Fruit fly (Drosophila melanogaster) whole organism, embryonic: ENCODE results near the gene CG11560.

Source experiments
- Atf6 ChIP-seq: fragments of 200-800 bp; sonication (Bioruptor generic); IDR thresholded peaks from 2 replicates; pipeline ENCODE4 v1.3.6; 2022; ENCODE audit warnings: missing biosample characterization, missing genetic modification characterization
- B-H2 ChIP-seq: fragments of 200-800 bp; sonication (Bioruptor generic); optimal IDR thresholded peaks from 2 replicates; lab custom pipeline; 2018; ENCODE audit warnings: missing biosample characterization, mild to moderate bottlenecking, missing genetic modification characterization
- CG10959 ChIP-seq: fragments of 200-800 bp; sonication (Bioruptor generic); IDR thresholded peaks from 2 replicates; pipeline ENCODE4 v1.3.6; 2022; ENCODE audit warnings: missing biosample characterization, missing genetic modification characterization
- CG11504 ChIP-seq: fragments of 200-800 bp; sonication (Bioruptor generic); optimal IDR thresholded peaks from 3 replicates; lab custom pipeline; 2019; ENCODE audit warnings: missing biosample characterization, mild to moderate bottlenecking, missing genetic modification characterization, moderate library complexity
- CG12391 ChIP-seq: fragments of 200-800 bp; sonication (Bioruptor generic); optimal IDR thresholded peaks from 3 replicates; lab custom pipeline; 2018; ENCODE audit warnings: missing biosample characterization, mild to moderate bottlenecking, missing genetic modification characterization, moderate library complexity
- CG13424 ChIP-seq: fragments of 200-800 bp; sonication (Bioruptor generic); optimal IDR thresholded peaks from 2 replicates; lab custom pipeline; 2019; ENCODE audit warnings: missing biosample characterization, mild to moderate bottlenecking, missing genetic modification characterization, moderate library complexity
- CG14014 ChIP-seq: fragments of 200-800 bp; sonication (Bioruptor generic); IDR thresholded peaks from 2 replicates; pipeline ENCODE4 v1.3.6; 2022; ENCODE audit warnings: missing biosample characterization, missing genetic modification characterization
- CG30020 ChIP-seq: fragments of 200-800 bp; optimal IDR thresholded peaks from 2 replicates; lab custom pipeline; 2019; ENCODE audit warnings: missing biosample characterization, mild to moderate bottlenecking, missing genetic modification characterization, moderate library complexity
- CG32532 ChIP-seq: fragments of 200-800 bp; sonication (Bioruptor generic); IDR thresholded peaks from 2 replicates; pipeline ENCODE4 v1.3.6; 2022; ENCODE audit warnings: missing biosample characterization, missing genetic modification characterization
- CG33213 ChIP-seq: fragments of 200-800 bp; sonication (Bioruptor generic); optimal IDR thresholded peaks from 3 replicates; lab custom pipeline; 2016; ENCODE audit warnings: missing biosample characterization, missing genetic modification characterization
- CG34376 ChIP-seq: fragments of 200-800 bp; sonication (Bioruptor generic); optimal IDR thresholded peaks from 2 replicates; lab custom pipeline; 2018; ENCODE audit warnings: missing biosample characterization, mild to moderate bottlenecking, missing genetic modification characterization
- CG3847 ChIP-seq: fragments of 200-800 bp; sonication (Bioruptor generic); IDR thresholded peaks from 2 replicates; pipeline ENCODE4 v1.3.6; 2022; ENCODE audit warnings: missing biosample characterization, missing genetic modification characterization
- CG4730 ChIP-seq: fragments of 200-800 bp; sonication (Bioruptor generic); IDR thresholded peaks from 2 replicates; pipeline ENCODE4 v1.3.6; 2022; ENCODE audit warnings: missing biosample characterization, missing genetic modification characterization
- CG8478 ChIP-seq: fragments of >200 bp; optimal IDR thresholded peaks from 2 replicates; lab custom pipeline; 2018
- CG9437 ChIP-seq: fragments of 200-800 bp; sonication (Bioruptor generic); optimal IDR thresholded peaks from 2 replicates; lab custom pipeline; 2018; ENCODE audit warnings: missing biosample characterization, mild to moderate bottlenecking, missing genetic modification characterization
- Dbx ChIP-seq: fragments of 200-800 bp; sonication (Bioruptor generic); IDR thresholded peaks from 3 replicates; pipeline ENCODE4 v1.3.6; 2022; ENCODE audit warnings: missing biosample characterization, missing genetic modification characterization
- Dek ChIP-seq: fragments of 200-800 bp; sonication (Bioruptor generic); optimal IDR thresholded peaks from 3 replicates; lab custom pipeline; 2019; ENCODE audit warnings: missing biosample characterization, mild to moderate bottlenecking, missing genetic modification characterization, moderate library complexity
- Dip3 ChIP-seq: fragments of 200-800 bp; sonication (Bioruptor generic); optimal IDR thresholded peaks from 3 replicates; lab custom pipeline; 2016; ENCODE audit warnings: missing biosample characterization, missing genetic modification characterization
- Elba2 ChIP-seq: fragments of 200-800 bp; sonication (Bioruptor generic); optimal IDR thresholded peaks from 3 replicates; lab custom pipeline; 2016; ENCODE audit warnings: missing biosample characterization, missing genetic modification characterization
- Ets65A ChIP-seq: fragments of 200-800 bp; sonication (Bioruptor generic); peaks from one replicate; lab custom pipeline; 2016; ENCODE audit warnings: missing biosample characterization, missing genetic modification characterization
- HLH54F ChIP-seq: fragments of 200-800 bp; sonication (Bioruptor generic); optimal IDR thresholded peaks from 3 replicates; lab custom pipeline; 2016; ENCODE audit warnings: missing biosample characterization, missing genetic modification characterization
- HmgZ ChIP-seq: fragments of 200-800 bp; sonication (Bioruptor generic); optimal IDR thresholded peaks from 2 replicates; lab custom pipeline; 2018; ENCODE audit warnings: missing biosample characterization, mild to moderate bottlenecking, missing genetic modification characterization
- Nf-YC ChIP-seq: fragments of 200-800 bp; optimal IDR thresholded peaks from 3 replicates; lab custom pipeline; 2019; ENCODE audit warnings: missing biosample characterization, mild to moderate bottlenecking, missing genetic modification characterization, moderate library complexity
- Optix ChIP-seq: fragments of 200-800 bp; sonication (Bioruptor generic); IDR thresholded peaks from 3 replicates; pipeline ENCODE4 v1.3.6; 2022; ENCODE audit warnings: missing biosample characterization, missing genetic modification characterization
- Pdp1 ChIP-seq, 2 experiments: fragments of 200-800 bp; sonication (Bioruptor generic); optimal IDR thresholded peaks; 3 replicates each; lab custom pipeline; 2016; ENCODE audit warnings: missing biosample characterization in 2 of 2, missing genetic modification characterization in 2 of 2, mild to moderate bottlenecking in 1 of 2, moderate library complexity in 1 of 2
- Side ChIP-seq: fragments of 200-800 bp; sonication (Bioruptor generic); optimal IDR thresholded peaks from 2 replicates; lab custom pipeline; 2016; ENCODE audit warnings: missing biosample characterization, missing genetic modification characterization
- abd-A ChIP-seq: fragments of 200-800 bp; sonication (Bioruptor generic); optimal IDR thresholded peaks from 3 replicates; lab custom pipeline; 2019; ENCODE audit warnings: missing biosample characterization, mild to moderate bottlenecking, missing genetic modification characterization, moderate library complexity
- amos ChIP-seq: fragments of 200-800 bp; sonication (Bioruptor generic); IDR thresholded peaks from 2 replicates; pipeline ENCODE4 v1.3.6; 2022; ENCODE audit warnings: missing biosample characterization, missing genetic modification characterization; ENCODE audit not compliant: partially characterized antibody
- ara ChIP-seq: fragments of 200-800 bp; sonication (Bioruptor generic); IDR thresholded peaks from 2 replicates; pipeline ENCODE4 v1.3.6; 2022; ENCODE audit warnings: missing biosample characterization, missing genetic modification characterization
- ato ChIP-seq: fragments of 200-800 bp; sonication (Bioruptor generic); IDR thresholded peaks from 2 replicates; pipeline ENCODE4 v1.3.6; 2022; ENCODE audit warnings: missing biosample characterization, missing genetic modification characterization; ENCODE audit not compliant: partially characterized antibody
- bbx ChIP-seq: fragments of 200-800 bp; sonication (Bioruptor generic); IDR thresholded peaks from 2 replicates; pipeline ENCODE4 v1.3.6; 2022; ENCODE audit warnings: missing biosample characterization, missing genetic modification characterization; ENCODE audit not compliant: partially characterized antibody
- bowl ChIP-seq: fragments of 200-800 bp; sonication (Bioruptor generic); IDR thresholded peaks from 2 replicates; pipeline ENCODE4 v1.3.6; 2022; ENCODE audit warnings: missing biosample characterization, missing genetic modification characterization
- ci ChIP-seq: fragments of 200-800 bp; sonication (Bioruptor generic); IDR thresholded peaks from 3 replicates; pipeline ENCODE4 v1.3.6; 2022; ENCODE audit warnings: missing biosample characterization, missing genetic modification characterization
- dm ChIP-seq: fragments of 200-800 bp; sonication (Bioruptor generic); optimal IDR thresholded peaks from 3 replicates; lab custom pipeline; 2016; ENCODE audit warnings: missing biosample characterization, missing genetic modification characterization
- ems ChIP-seq: fragments of 200-800 bp; sonication (Bioruptor generic); optimal IDR thresholded peaks from 3 replicates; lab custom pipeline; 2016; ENCODE audit warnings: missing biosample characterization, missing genetic modification characterization
- gcm ChIP-seq: fragments of 200-800 bp; sonication (Bioruptor generic); optimal IDR thresholded peaks from 2 replicates; lab custom pipeline; 2019; ENCODE audit warnings: missing biosample characterization, mild to moderate bottlenecking, missing genetic modification characterization, moderate library complexity
- gro ChIP-seq: fragments of 200-800 bp; sonication (Bioruptor generic); optimal IDR thresholded peaks from 2 replicates; lab custom pipeline; 2016; ENCODE audit warnings: missing biosample characterization, missing genetic modification characterization
- her ChIP-seq: fragments of 200-800 bp; sonication (Bioruptor generic); optimal IDR thresholded peaks from 2 replicates; lab custom pipeline; 2016; ENCODE audit warnings: missing biosample characterization, missing genetic modification characterization
- kni ChIP-seq: fragments of 200-800 bp; sonication (Bioruptor generic); optimal IDR thresholded peaks from 3 replicates; lab custom pipeline; 2017; ENCODE audit warnings: mild to moderate bottlenecking, missing biosample characterization, missing genetic modification reagents, missing genetic modification characterization
- phol ChIP-seq: fragments of 200-800 bp; sonication (Bioruptor generic); optimal IDR thresholded peaks from 3 replicates; lab custom pipeline; 2018; ENCODE audit warnings: missing biosample characterization, mild to moderate bottlenecking, missing genetic modification characterization, moderate library complexity
- pzg ChIP-seq: fragments of 200-800 bp; sonication (Bioruptor generic); optimal IDR thresholded peaks from 3 replicates; lab custom pipeline; 2018; ENCODE audit warnings: missing biosample characterization, mild to moderate bottlenecking, missing genetic modification characterization, moderate library complexity
- sisA ChIP-seq: fragments of 200-800 bp; sonication (Bioruptor generic); IDR thresholded peaks from 2 replicates; pipeline ENCODE4 v1.3.6; 2022; ENCODE audit warnings: missing biosample characterization, missing genetic modification characterization
- slbo ChIP-seq: fragments of 200-800 bp; sonication (Bioruptor generic); IDR thresholded peaks from 2 replicates; pipeline ENCODE4 v1.3.6; 2022; ENCODE audit warnings: missing biosample characterization, missing genetic modification characterization
- sna ChIP-seq: fragments of 200-800 bp; sonication (Bioruptor generic); IDR thresholded peaks from 2 replicates; pipeline ENCODE4 v1.3.6; 2022; ENCODE audit warnings: missing biosample characterization, missing genetic modification characterization; ENCODE audit not compliant: partially characterized antibody
- sr ChIP-seq: fragments of 200-800 bp; sonication (Bioruptor generic); IDR thresholded peaks from 3 replicates; pipeline ENCODE4 v1.3.6; 2022; ENCODE audit warnings: missing biosample characterization, missing genetic modification characterization
- stc ChIP-seq: fragments of 200-800 bp; sonication (Bioruptor generic); IDR thresholded peaks from 2 replicates; pipeline ENCODE4 v1.3.6; 2022; ENCODE audit warnings: missing biosample characterization, missing genetic modification characterization
- tin ChIP-seq: fragments of 200-800 bp; sonication (Bioruptor generic); optimal IDR thresholded peaks from 3 replicates; lab custom pipeline; 2016; ENCODE audit warnings: missing biosample characterization, missing genetic modification characterization
- tna ChIP-seq: fragments of 200-800 bp; sonication (Bioruptor generic); IDR thresholded peaks from 2 replicates; pipeline ENCODE4 v1.3.6; 2022; ENCODE audit warnings: missing biosample characterization, missing genetic modification characterization; ENCODE audit not compliant: partially characterized antibody
- zfh2 ChIP-seq: fragments of 200-800 bp; sonication (Bioruptor generic); optimal IDR thresholded peaks from 2 replicates; lab custom pipeline; 2016; ENCODE audit warnings: missing biosample characterization, missing genetic modification characterization

Gene CG11560

DNA sequence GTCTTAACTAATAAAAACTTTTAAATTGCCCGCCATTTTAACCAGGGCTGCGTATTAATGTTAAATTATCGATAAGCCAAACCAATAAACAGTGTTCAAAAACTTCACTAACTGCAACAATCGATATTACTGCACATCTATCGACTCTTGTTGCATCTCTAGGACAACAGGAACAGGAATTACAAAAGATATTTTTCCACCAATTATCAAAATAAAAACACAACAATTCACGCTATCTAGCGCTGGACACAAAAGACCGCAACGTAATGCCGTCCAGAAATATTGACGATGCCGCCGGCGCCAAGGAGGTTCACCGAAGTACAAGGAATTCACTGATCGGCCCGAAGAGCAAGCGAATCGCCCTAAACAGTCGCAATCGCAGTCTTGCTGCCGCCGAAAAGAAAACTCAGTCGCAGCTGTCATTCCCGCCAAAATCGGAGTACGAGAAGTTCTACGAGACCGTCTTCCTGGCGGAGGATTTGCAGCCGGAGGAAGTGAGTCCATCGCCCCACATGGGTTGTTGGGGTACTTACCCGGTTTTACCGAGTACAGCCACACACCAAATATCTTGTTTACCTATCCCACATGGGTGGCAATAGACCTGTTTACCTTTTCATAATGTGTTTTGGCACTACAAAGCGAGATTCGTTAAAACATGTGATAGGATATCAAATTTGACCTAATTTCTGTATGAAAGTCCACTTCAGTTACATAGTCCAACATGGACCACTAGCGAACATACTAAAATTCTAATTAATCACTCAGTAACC, 3.7 kb upstream of the CG11560 start, which contains the start of gene vers (continued):
- peak; percentile 58 for TF ChIP-seq slbo (GFP tag; lab: Robert Waterston, UW)
- TF ChIP-seq zfh2 (GFP tag; lab: Kevin White, UChicago), result peak; percentile 33
- TF ChIP-seq CG8478 (lab: Kevin White, UChicago), result no peak
- peak; percentile 32 for TF ChIP-seq CG30020 (tag; lab: Kevin White, UChicago)
- peak; percentile 93 for TF ChIP-seq pzg (GFP tag; lab: Kevin White, UChicago)
- peak; percentile 75 for TF ChIP-seq Elba2 (GFP tag; lab: Kevin White, UChicago)
- peak; percentile 43 for TF ChIP-seq B-H2 (GFP tag; lab: Kevin White, UChicago)
- peak; percentile 17; the same call in 1 of the 2 replicates for TF ChIP-seq Atf6 (GFP tag; lab: Robert Waterston, UW)
- TF ChIP-seq Pdp1 (GFP tag; optimal IDR thresholded peaks at IDR 0.05; lab: Kevin White, UChicago), result peak in 1 of 2 experiments; percentile 47
- no peak for TF ChIP-seq CG9437 (GFP tag; lab: Kevin White, UChicago)
- peak; percentile 19; the same call in 1 of the 2 replicates for TF ChIP-seq CG32532
- no peak for TF ChIP-seq kni (GFP tag; lab: Kevin White, UChicago)
- no peak for TF ChIP-seq abd-A
- peak; percentile 0 for TF ChIP-seq her (GFP tag; lab: Kevin White, UChicago)
- peak; percentile 28 for TF ChIP-seq Side (GFP tag; lab: Kevin White, UChicago)
- peak; percentile 38 for TF ChIP-seq phol (tag; lab: Kevin White, UChicago)
- peak; percentile 95 for TF ChIP-seq bbx
- no peak for TF ChIP-seq CG13424 (tag; lab: Kevin White, UChicago)
- TF ChIP-seq tna (GFP tag; lab: Robert Waterston, UW), result peak; percentile 83
- TF ChIP-seq ara, result 0 out of 2 replicates have a peak, but pooled peaks have one; percentile 10
- peak; percentile 2 for TF ChIP-seq ems (GFP tag; lab: Kevin White, UChicago)
- TF ChIP-seq CG34376, result peak; percentile 38
- TF ChIP-seq Dip3 (GFP tag; lab: Kevin White, UChicago), result no peak
- TF ChIP-seq CG10959 (GFP tag; lab: Robert Waterston, UW), result no peak
- TF ChIP-seq Dek, result no peak
- peak; percentile 21 for TF ChIP-seq CG11504 (tag; lab: Kevin White, UChicago)
- no peak for TF ChIP-seq gcm (GFP tag; lab: Kevin White, UChicago)
- TF ChIP-seq amos, result peak; percentile 96
- peak; percentile 64; the same call in 1 of the 2 replicates for TF ChIP-seq CG14014
- no peak for TF ChIP-seq bowl
- peak; percentile 71 for TF ChIP-seq gro (GFP tag; lab: Kevin White, UChicago)
- peak; percentile 13 for TF ChIP-seq dm
- TF ChIP-seq CG12391, result peak; percentile 28
- TF ChIP-seq ato, result peak; percentile 95
- TF ChIP-seq HmgZ (tag; lab: Kevin White, UChicago), result peak; percentile 43
- TF ChIP-seq Optix (GFP tag; lab: Robert Waterston, UW), result no peak
- TF ChIP-seq sr (GFP tag; lab: Robert Waterston, UW), result no peak
- TF ChIP-seq CG3847 (GFP tag; lab: Robert Waterston, UW), result peak; percentile 50
- peak; percentile 25 for TF ChIP-seq HLH54F
- TF ChIP-seq ci (GFP tag; lab: Robert Waterston, UW), result peak; percentile 32; the same call in 2 of the 3 replicates
- peak; percentile 23 for TF ChIP-seq tin
- TF ChIP-seq Ets65A (GFP tag; lab: Kevin White, UChicago), result peak; percentile 4
- no peak for TF ChIP-seq Dbx (GFP tag; lab: Robert Waterston, UW)
- TF ChIP-seq CG33213 (GFP tag; lab: Kevin White, UChicago), result peak; percentile 62
- no peak for TF ChIP-seq CG4730 (GFP tag; lab: Robert Waterston, UW)
- peak; percentile 11; the same call in 1 of the 2 replicates for TF ChIP-seq stc (GFP tag; lab: Robert Waterston, UW)
- TF ChIP-seq sisA (GFP tag; lab: Robert Waterston, UW), result 0 out of 2 replicates have a peak, but pooled peaks have one; percentile 8
- peak; percentile 88 for TF ChIP-seq sna (GFP tag; lab: Robert Waterston, UW)
- TF ChIP-seq Nf-YC, result no peak
